Worm (Caenorhabditis elegans) whole organism, L1 larva: ENCODE data around the gene R12B2.6.

ENCODE experiments used
- C04F5.9 ChIP-seq: sonication (generic microtip); optimal IDR thresholded peaks from 2 replicates; lab custom pipeline; 2016; ENCODE audit warnings: missing genetic modification characterization, missing compliant biosample characterization
- C16A3.4 ChIP-seq: fragments of 150-350 bp; optimal IDR thresholded peaks from 2 replicates; lab custom pipeline; 2014; ENCODE audit warnings: missing biosample characterization, missing genetic modification characterization
- C34B4.2 ChIP-seq: sonication (generic microtip); optimal IDR thresholded peaks from 2 replicates; lab custom pipeline; 2017; ENCODE audit warnings: mild to moderate bottlenecking, missing genetic modification characterization, missing compliant biosample characterization
- F16B12.6 ChIP-seq: fragments of 150-350 bp; optimal IDR thresholded peaks from 2 replicates; lab custom pipeline; 2014; ENCODE audit warnings: missing biosample characterization, missing genetic modification characterization
- Y116A8C.19 ChIP-seq: sonication (generic microtip); optimal IDR thresholded peaks from 2 replicates; lab custom pipeline; 2016; ENCODE audit warnings: missing compliant biosample characterization, missing genetic modification characterization, borderline replicate concordance
- ama-1 ChIP-seq: fragments of 150-350 bp; optimal IDR thresholded peaks from 2 replicates; lab custom pipeline; 2014
- ceh-8 ChIP-seq: fragments of 200-800 bp; sonication (Bioruptor generic); optimal IDR thresholded peaks from 2 replicates; lab custom pipeline; 2018; ENCODE audit warnings: mild to moderate bottlenecking, missing genetic modification characterization, moderate library complexity, missing compliant biosample characterization
- ces-1 ChIP-seq: fragments of 150-350 bp; optimal IDR thresholded peaks from 2 replicates; lab custom pipeline; 2014; ENCODE audit warnings: missing biosample characterization, missing genetic modification reagents, missing genetic modification characterization
- dpl-1 ChIP-seq, 3 experiments: fragments of 150-350 bp in 2 of 3; sonication (generic microtip) in 1 of 3; optimal IDR thresholded peaks; 2 replicates each; lab custom pipeline; 2014 to 2017; ENCODE audit warnings: missing biosample characterization in 3 of 3, missing genetic modification characterization in 3 of 3, missing genetic modification reagents in 3 of 3
- dsc-1 ChIP-seq: sonication (generic microtip); optimal IDR thresholded peaks from 2 replicates; lab custom pipeline; 2016; ENCODE audit warnings: mild to moderate bottlenecking, missing genetic modification characterization, missing compliant biosample characterization
- efl-1 ChIP-seq, 4 experiments: fragments of 150-350 bp; optimal IDR thresholded peaks in 3 of 4; peaks in 1 of 4; 1 replicate in 1 of 4; 2 replicates in 3 of 4; lab custom pipeline; 2014; ENCODE audit warnings: missing biosample characterization in 2 of 4, missing genetic modification characterization in 2 of 4, missing genetic modification reagents in 2 of 4
- efl-3 ChIP-seq: fragments of 200-800 bp; sonication (Bioruptor generic); optimal IDR thresholded peaks from 2 replicates; lab custom pipeline; 2018; ENCODE audit warnings: mild to moderate bottlenecking, missing genetic modification characterization, missing compliant biosample characterization
- elt-2 ChIP-seq: sonication (generic microtip); optimal IDR thresholded peaks from 2 replicates; lab custom pipeline; 2016; ENCODE audit warnings: missing genetic modification characterization, mild to moderate bottlenecking, inconsistent platforms, missing compliant biosample characterization, missing genetic modification reagents
- elt-3 ChIP-seq, 6 experiments: fragments of 150-350 bp in 1 of 6; sonication (generic microtip); optimal IDR thresholded peaks; 2 replicates each; lab custom pipeline; 2017 to 2018; ENCODE audit warnings: missing biosample characterization in 6 of 6, missing genetic modification characterization in 6 of 6, inconsistent platforms in 1 of 6
- fkh-10 ChIP-seq: sonication (generic microtip); optimal IDR thresholded peaks from 2 replicates; lab custom pipeline; 2017; ENCODE audit warnings: missing biosample characterization, missing genetic modification reagents, missing genetic modification characterization
- fkh-8 ChIP-seq: sonication (generic microtip); optimal IDR thresholded peaks from 2 replicates; lab custom pipeline; 2016; ENCODE audit warnings: mild to moderate bottlenecking, missing genetic modification characterization, missing compliant biosample characterization
- fos-1 ChIP-seq: fragments of 150-350 bp; optimal IDR thresholded peaks from 2 replicates; lab custom pipeline; 2014; ENCODE audit warnings: missing biosample characterization, missing genetic modification characterization
- grh-1 ChIP-seq: fragments of 200-800 bp; sonication (Bioruptor generic); IDR thresholded peaks from 2 replicates; pipeline ENCODE4 v1.3.6; 2022; ENCODE audit warnings: missing genetic modification reagents, missing genetic modification characterization, missing compliant biosample characterization
- hlh-4 ChIP-seq: sonication (generic microtip); optimal IDR thresholded peaks from 2 replicates; lab custom pipeline; 2016; ENCODE audit warnings: mild to moderate bottlenecking, missing genetic modification characterization, missing compliant biosample characterization
- hpl-2 ChIP-seq: fragments of 150-350 bp; optimal IDR thresholded peaks from 2 replicates; lab custom pipeline; 2014; ENCODE audit warnings: missing biosample characterization, missing genetic modification reagents, missing genetic modification characterization
- irx-1 ChIP-seq: sonication (generic microtip); optimal IDR thresholded peaks from 2 replicates; lab custom pipeline; 2016; ENCODE audit warnings: missing genetic modification characterization, missing compliant biosample characterization
- lin-14 ChIP-seq: fragments of 200-800 bp; sonication (Bioruptor generic); optimal IDR thresholded peaks from 2 replicates; lab custom pipeline; 2018; ENCODE audit warnings: mild to moderate bottlenecking, missing genetic modification characterization, moderate library complexity, missing compliant biosample characterization
- lin-15B ChIP-seq: fragments of 150-350 bp; sonication (generic microtip); optimal IDR thresholded peaks from 3 replicates; lab custom pipeline; 2014; ENCODE audit warnings: missing biosample characterization, missing genetic modification characterization
- lin-35 ChIP-seq, 2 experiments: fragments of 150-350 bp; optimal IDR thresholded peaks; 2 replicates each; lab custom pipeline; 2014; ENCODE audit warnings: missing biosample characterization in 2 of 2, missing genetic modification characterization in 2 of 2, missing genetic modification reagents in 2 of 2
- lin-39 ChIP-seq: fragments of 150-350 bp; optimal IDR thresholded peaks from 2 replicates; lab custom pipeline; 2014; ENCODE audit warnings: missing biosample characterization, missing genetic modification reagents, missing genetic modification characterization
- lsy-2 ChIP-seq, 2 experiments: fragments of 150-350 bp; optimal IDR thresholded peaks; 2 replicates each; lab custom pipeline; 2014; ENCODE audit warnings: missing biosample characterization in 2 of 2, missing genetic modification characterization in 2 of 2
- mdl-1 ChIP-seq, 2 experiments: fragments of 150-350 bp; optimal IDR thresholded peaks; 2 replicates each; lab custom pipeline; 2014 to 2017; ENCODE audit warnings: missing biosample characterization in 2 of 2, missing genetic modification characterization in 2 of 2, inconsistent platforms in 1 of 2
- mef-2 ChIP-seq: fragments of 150-350 bp; optimal IDR thresholded peaks from 2 replicates; lab custom pipeline; 2014; ENCODE audit warnings: missing biosample characterization, missing genetic modification characterization
- mep-1 ChIP-seq: fragments of 150-350 bp; optimal IDR thresholded peaks from 2 replicates; lab custom pipeline; 2014; ENCODE audit warnings: missing biosample characterization, missing genetic modification characterization
- nhr-28 ChIP-seq: fragments of 150-350 bp; optimal IDR thresholded peaks from 2 replicates; lab custom pipeline; 2014; ENCODE audit warnings: missing biosample characterization, missing genetic modification characterization
- nhr-47 ChIP-seq: sonication (generic microtip); optimal IDR thresholded peaks from 2 replicates; lab custom pipeline; 2016; ENCODE audit warnings: mild to moderate bottlenecking, missing genetic modification characterization, moderate library complexity, missing compliant biosample characterization
- nhr-84 ChIP-seq: sonication (generic microtip); optimal IDR thresholded peaks from 2 replicates; lab custom pipeline; 2017; ENCODE audit warnings: missing biosample characterization, missing genetic modification characterization
- nhr-85 ChIP-seq: sonication (generic microtip); peaks from one replicate; lab custom pipeline; 2016; ENCODE audit warnings: missing genetic modification characterization, inconsistent platforms, missing compliant biosample characterization
- nhr-90 ChIP-seq: sonication (generic microtip); optimal IDR thresholded peaks from 2 replicates; lab custom pipeline; 2016; ENCODE audit warnings: mild to moderate bottlenecking, missing genetic modification characterization, missing compliant biosample characterization; ENCODE audit not compliant: poor library complexity
- pax-3 ChIP-seq: fragments of 200-800 bp; sonication (Bioruptor generic); optimal IDR thresholded peaks from 2 replicates; lab custom pipeline; 2018; ENCODE audit warnings: mild to moderate bottlenecking, missing genetic modification characterization, moderate library complexity, missing compliant biosample characterization
- snpc-4 ChIP-seq: fragments of 150-350 bp; optimal IDR thresholded peaks from 2 replicates; lab custom pipeline; 2014; ENCODE audit warnings: missing biosample characterization, missing genetic modification characterization
- sox-4 ChIP-seq: sonication (generic microtip); optimal IDR thresholded peaks from 2 replicates; lab custom pipeline; 2016; ENCODE audit warnings: missing genetic modification characterization, missing compliant biosample characterization
- sup-37 ChIP-seq: fragments of 200-800 bp; sonication (Bioruptor generic); optimal IDR thresholded peaks from 2 replicates; lab custom pipeline; 2018; ENCODE audit warnings: mild to moderate bottlenecking, missing genetic modification characterization, missing compliant biosample characterization
- unc-130 ChIP-seq: fragments of 150-350 bp; optimal IDR thresholded peaks from 2 replicates; lab custom pipeline; 2017; ENCODE audit warnings: missing biosample characterization, missing genetic modification characterization, inconsistent platforms
- unc-30 ChIP-seq: sonication (generic microtip); optimal IDR thresholded peaks from 2 replicates; lab custom pipeline; 2017; ENCODE audit warnings: missing biosample characterization, missing genetic modification characterization
- unc-98 ChIP-seq: fragments of 200-800 bp; sonication (Bioruptor generic); IDR thresholded peaks from 2 replicates; pipeline ENCODE4 v1.3.6; 2022; ENCODE audit warnings: missing genetic modification characterization, missing compliant biosample characterization
- vab-15 ChIP-seq: sonication (generic microtip); optimal IDR thresholded peaks from 2 replicates; lab custom pipeline; 2017; ENCODE audit warnings: missing genotype, mild to moderate bottlenecking, missing genetic modification characterization, missing compliant biosample characterization
- zag-1 ChIP-seq: fragments of 150-350 bp; optimal IDR thresholded peaks from 2 replicates; lab custom pipeline; 2014; ENCODE audit warnings: missing biosample characterization, missing genetic modification characterization
- zip-4 ChIP-seq: fragments of 200-800 bp; sonication (Bioruptor generic); optimal IDR thresholded peaks from 2 replicates; lab custom pipeline; 2018; ENCODE audit warnings: mild to moderate bottlenecking, missing genetic modification characterization, moderate library complexity, missing compliant biosample characterization
- ztf-11 ChIP-seq, 2 experiments: sonication (generic microtip); optimal IDR thresholded peaks; 2 replicates each; lab custom pipeline; 2016 to 2017; ENCODE audit warnings: missing genetic modification characterization in 2 of 2, missing biosample characterization in 1 of 2, missing compliant biosample characterization in 1 of 2
- ztf-4 ChIP-seq: fragments of 150-350 bp; optimal IDR thresholded peaks from 2 replicates; lab custom pipeline; 2014; ENCODE audit warnings: missing biosample characterization, missing genetic modification characterization

R12B2.6 gene

DNA sequence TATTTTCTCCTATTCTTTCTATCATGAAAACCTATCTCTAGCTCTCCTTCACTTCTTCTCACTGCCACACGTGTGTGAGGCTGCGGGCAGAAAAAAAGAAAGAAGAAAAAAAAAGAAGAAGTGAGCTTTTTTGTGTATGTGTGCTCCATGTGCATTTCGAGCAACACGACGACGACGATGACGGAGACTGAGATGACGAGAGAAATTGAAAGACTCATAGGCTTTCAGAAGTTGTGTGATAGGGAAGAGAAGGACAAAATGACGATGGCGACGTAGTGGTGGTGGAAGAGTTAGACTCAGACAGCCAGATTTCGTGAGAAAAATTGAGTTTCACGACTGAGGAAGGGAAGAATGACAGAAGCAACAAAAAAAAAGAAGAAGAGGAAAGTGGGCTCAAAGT is 11.5 kb upstream of the R12B2.6 start (continued):
- peak; percentile 81 for TF ChIP-seq nhr-47 (tag; lab: Kevin White, UChicago)
- peak; percentile 96 for TF ChIP-seq fkh-10
- TF ChIP-seq elt-3 (tag; optimal IDR thresholded peaks at IDR 0.05; lab: Kevin White, UChicago), result no peak
- no peak for TF ChIP-seq C04F5.9 (tag; lab: Kevin White, UChicago)
- no peak for TF ChIP-seq elt-2
- no peak for TF ChIP-seq nhr-90 (tag; lab: Kevin White, UChicago)
- no peak for TF ChIP-seq sup-37 (GFP tag; lab: Kevin White, UChicago)
- peak; percentile 66 to 80 for TF ChIP-seq mdl-1 (tag; optimal IDR thresholded peaks at IDR 0.05; lab: Kevin White, UChicago)
- TF ChIP-seq hlh-4 (tag; lab: Kevin White, UChicago), result no peak
- TF ChIP-seq sox-4, result peak; percentile 34
- no peak for TF ChIP-seq nhr-28
- TF ChIP-seq F16B12.6, result no peak
- TF ChIP-seq mef-2, result no peak
- no peak for TF ChIP-seq lin-15B
- TF ChIP-seq pax-3 (tag; lab: Kevin White, UChicago), result no peak
- TF ChIP-seq ces-1 (GFP tag; lab: Kevin White, UChicago), result no peak
- peak; percentile 42 for TF ChIP-seq unc-130
- no peak for TF ChIP-seq ztf-11 (tag; optimal IDR thresholded peaks at IDR 0.05; lab: Kevin White, UChicago)
- no peak for TF ChIP-seq snpc-4 (tag; lab: Kevin White, UChicago)
- peak; percentile 6 to 33 (median 17) for TF ChIP-seq dpl-1 (GFP tag; optimal IDR thresholded peaks at IDR 0.05; lab: Kevin White, UChicago)
- TF ChIP-seq irx-1 (tag; lab: Kevin White, UChicago), result peak; percentile 51
- peak; percentile 45 to 87 for TF ChIP-seq lsy-2 (tag; optimal IDR thresholded peaks at IDR 0.05; lab: Kevin White, UChicago)
- TF ChIP-seq Y116A8C.19 (tag; lab: Kevin White, UChicago), result no peak
- no peak for TF ChIP-seq grh-1
- no peak for TF ChIP-seq C34B4.2 (tag; lab: Kevin White, UChicago)
- TF ChIP-seq lin-14 (GFP tag; lab: Kevin White, UChicago), result peak; percentile 96
- no peak for TF ChIP-seq hpl-2
- TF ChIP-seq dsc-1 (tag; lab: Kevin White, UChicago), result peak; percentile 72
- peak in 1 of 2 experiments; percentile 56 for TF ChIP-seq lin-35 (GFP tag; optimal IDR thresholded peaks at IDR 0.05; lab: Kevin White, UChicago)
- TF ChIP-seq unc-30 (tag; lab: Kevin White, UChicago), result no peak
- TF ChIP-seq ztf-4, result no peak
- no peak for TF ChIP-seq efl-3
- TF ChIP-seq nhr-85 (tag; lab: Kevin White, UChicago), result no peak
- TF ChIP-seq ama-1 (lab: Kevin White, UChicago), result no peak
- peak; percentile 93 for TF ChIP-seq fkh-8
- TF ChIP-seq unc-98 (GFP tag; lab: Robert Waterston, UW), result no peak
- peak; percentile 82 for TF ChIP-seq mep-1 (tag; lab: Kevin White, UChicago)
- TF ChIP-seq zag-1, result peak; percentile 40
- TF ChIP-seq C16A3.4 (tag; lab: Kevin White, UChicago), result peak; percentile 18
- peak; percentile 40 for TF ChIP-seq fos-1
- no peak for TF ChIP-seq lin-39 (tag; lab: Kevin White, UChicago)
- TF ChIP-seq nhr-84 (tag; lab: Kevin White, UChicago), result no peak
- peak; percentile 12 for TF ChIP-seq ceh-8 (GFP tag; lab: Kevin White, UChicago)
- TF ChIP-seq zip-4 (GFP tag; lab: Kevin White, UChicago), result no peak
- peak; percentile 54 for TF ChIP-seq efl-1 (optimal IDR thresholded peaks at IDR 0.05; lab: Kevin White, UChicago)
- TF ChIP-seq efl-1 (GFP tag; optimal IDR thresholded peaks at IDR 0.05 in 1 of 2; lab: Kevin White, UChicago), result peak; percentile 33 to 74
- TF ChIP-seq vab-15, result no peak
